Fruit fly (Drosophila melanogaster) whole organism, pupa: Measurements from ENCODE around the gene CG12539.

Source experiments
- CG10348 ChIP-seq: fragments of 200-800 bp; sonication (Bioruptor generic); IDR thresholded peaks from 2 replicates; pipeline ENCODE4 v1.3.6; 2022; ENCODE audit warnings: missing biosample characterization, missing genetic modification characterization
- CG12605 ChIP-seq: fragments of 200-800 bp; sonication (Bioruptor generic); IDR thresholded peaks from 2 replicates; pipeline ENCODE4 v1.3.6; 2022; ENCODE audit warnings: missing biosample characterization, missing genetic modification characterization
- CG13204 ChIP-seq: fragments of 200-800 bp; sonication (Bioruptor generic); optimal IDR thresholded peaks from 2 replicates; lab custom pipeline; 2018; ENCODE audit warnings: missing biosample characterization, mild to moderate bottlenecking, missing genetic modification characterization, moderate library complexity
- CG14655 ChIP-seq: fragments of 200-800 bp; sonication (Bioruptor generic); optimal IDR thresholded peaks from 3 replicates; lab custom pipeline; 2017; ENCODE audit warnings: mild to moderate bottlenecking, missing biosample characterization, missing genetic modification reagents, missing genetic modification characterization
- CG15710 ChIP-seq: fragments of 200-800 bp; sonication (Bioruptor generic); optimal IDR thresholded peaks from 2 replicates; lab custom pipeline; 2018; ENCODE audit warnings: missing biosample characterization, mild to moderate bottlenecking, missing genetic modification characterization, moderate library complexity
- CG17806 ChIP-seq: fragments of 200-800 bp; sonication (Bioruptor generic); optimal IDR thresholded peaks from 2 replicates; lab custom pipeline; 2018; ENCODE audit warnings: missing biosample characterization, mild to moderate bottlenecking, missing genetic modification characterization, moderate library complexity
- CG32121 ChIP-seq: fragments of 200-800 bp; sonication (Bioruptor generic); IDR thresholded peaks from 2 replicates; pipeline ENCODE4 v1.3.6; 2022; ENCODE audit warnings: missing biosample characterization, missing genetic modification characterization
- CG34367 ChIP-seq: fragments of 200-800 bp; sonication (Bioruptor generic); optimal IDR thresholded peaks from 2 replicates; lab custom pipeline; 2018; ENCODE audit warnings: missing biosample characterization, mild to moderate bottlenecking, missing genetic modification characterization
- CG4496 ChIP-seq: fragments of 200-800 bp; sonication (Bioruptor generic); IDR thresholded peaks from 3 replicates; pipeline ENCODE4 v1.3.6; 2022; ENCODE audit warnings: missing biosample characterization, missing genetic modification characterization
- CG8159 ChIP-seq: fragments of 200-800 bp; sonication (Bioruptor generic); optimal IDR thresholded peaks from 3 replicates; lab custom pipeline; 2018; ENCODE audit warnings: missing biosample characterization, mild to moderate bottlenecking, missing genetic modification characterization, moderate library complexity
- CG8301 ChIP-seq: fragments of 200-800 bp; sonication (Bioruptor generic); optimal IDR thresholded peaks from 2 replicates; lab custom pipeline; 2018; ENCODE audit warnings: missing biosample characterization, mild to moderate bottlenecking, missing genetic modification characterization
- CG9948 ChIP-seq: fragments of 200-800 bp; sonication (Bioruptor generic); optimal IDR thresholded peaks from 2 replicates; lab custom pipeline; 2018; ENCODE audit warnings: missing biosample characterization, mild to moderate bottlenecking, missing genetic modification characterization, moderate library complexity
- D1 ChIP-seq: fragments of 200-800 bp; sonication (Bioruptor generic); optimal IDR thresholded peaks from 2 replicates; lab custom pipeline; 2018; ENCODE audit warnings: missing biosample characterization, mild to moderate bottlenecking, missing genetic modification characterization, moderate library complexity
- EcR ChIP-seq: fragments of 200-800 bp; sonication (Bioruptor generic); optimal IDR thresholded peaks from 3 replicates; lab custom pipeline; 2019; ENCODE audit warnings: missing biosample characterization, missing genetic modification characterization, mild to moderate bottlenecking, moderate library complexity, missing genetic modification reagents
- Ets98B ChIP-seq: fragments of 200-800 bp; sonication (Bioruptor generic); IDR thresholded peaks from 2 replicates; pipeline ENCODE4 v1.3.6; 2022; ENCODE audit warnings: missing biosample characterization, missing genetic modification characterization
- Pif1A ChIP-seq: fragments of 200-800 bp; sonication (Bioruptor generic); optimal IDR thresholded peaks from 3 replicates; lab custom pipeline; 2016; ENCODE audit warnings: missing biosample characterization, missing genetic modification characterization
- Pif1B ChIP-seq: fragments of 200-800 bp; sonication (Bioruptor generic); optimal IDR thresholded peaks from 3 replicates; lab custom pipeline; 2016; ENCODE audit warnings: missing biosample characterization, missing genetic modification characterization
- Snoo ChIP-seq: fragments of 200-800 bp; sonication (Bioruptor generic); optimal IDR thresholded peaks from 3 replicates; lab custom pipeline; 2017; ENCODE audit warnings: missing biosample characterization, mild to moderate bottlenecking, missing genetic modification characterization, inconsistent platforms
- fd96Ca ChIP-seq: fragments of 200-800 bp; sonication (Bioruptor generic); IDR thresholded peaks from 3 replicates; pipeline ENCODE4 v1.3.6; 2022; ENCODE audit warnings: missing biosample characterization, missing genetic modification characterization
- gl ChIP-seq: fragments of 200-800 bp; sonication (Bioruptor generic); optimal IDR thresholded peaks from 2 replicates; lab custom pipeline; 2018; ENCODE audit warnings: missing biosample characterization, mild to moderate bottlenecking, missing genetic modification characterization
- rn ChIP-seq: fragments of 200-800 bp; sonication (Bioruptor generic); IDR thresholded peaks from 2 replicates; pipeline ENCODE4 v1.3.6; 2022; ENCODE audit warnings: missing biosample characterization, missing genetic modification characterization

CG12539 gene

DNA sequence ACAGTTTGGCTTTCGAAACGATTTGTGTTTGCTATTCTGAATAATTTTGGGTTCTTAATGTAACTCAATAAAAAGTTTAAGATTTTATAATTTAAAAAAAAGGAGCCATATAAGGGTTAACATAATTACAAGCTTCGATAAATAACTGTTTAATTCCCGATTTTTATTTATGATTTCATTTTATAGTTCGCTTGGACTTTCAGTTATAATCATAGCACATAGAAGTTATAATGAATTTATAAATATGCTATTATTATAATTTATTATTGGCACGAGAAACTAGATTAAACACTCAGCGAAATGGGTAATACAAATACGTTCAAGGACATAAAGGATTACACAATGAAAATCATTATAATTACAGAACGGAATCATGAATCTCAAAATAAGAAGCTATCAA, 8.1 kb downstream of the CG12539 start, which contains the start of gene CG14410:
TSS of gene CG14410 (plus strand) at position 301 of the 400 bp plus-strand sequence.
- TF ChIP-seq fd96Ca (GFP tag; lab: Robert Waterston, UW): no peak
- no peak for TF ChIP-seq CG4496 (GFP tag; lab: Robert Waterston, UW)
- no peak for TF ChIP-seq CG32121 (GFP tag; lab: Robert Waterston, UW)
- TF ChIP-seq Pif1A (GFP tag; lab: Kevin White, UChicago): no peak
- TF ChIP-seq CG15710: no peak
- TF ChIP-seq CG14655 (GFP tag; lab: Kevin White, UChicago): no peak
- TF ChIP-seq CG17806 (tag; lab: Kevin White, UChicago): no peak
- no peak for TF ChIP-seq EcR
- no peak for TF ChIP-seq CG34367 (tag; lab: Kevin White, UChicago)
- no peak for TF ChIP-seq CG10348 (GFP tag; lab: Robert Waterston, UW)
- TF ChIP-seq CG13204: no peak
- TF ChIP-seq CG9948 (tag; lab: Kevin White, UChicago): no peak
- no peak for TF ChIP-seq CG12605 (GFP tag; lab: Robert Waterston, UW)
- TF ChIP-seq D1 (tag; lab: Kevin White, UChicago): no peak
- no peak for TF ChIP-seq rn (GFP tag; lab: Robert Waterston, UW)
- TF ChIP-seq CG8159 (tag; lab: Kevin White, UChicago): no peak
- TF ChIP-seq Snoo (tag; lab: Kevin White, UChicago): no peak
- TF ChIP-seq gl: no peak
- no peak for TF ChIP-seq Pif1B (GFP tag; lab: Kevin White, UChicago)

DNA sequence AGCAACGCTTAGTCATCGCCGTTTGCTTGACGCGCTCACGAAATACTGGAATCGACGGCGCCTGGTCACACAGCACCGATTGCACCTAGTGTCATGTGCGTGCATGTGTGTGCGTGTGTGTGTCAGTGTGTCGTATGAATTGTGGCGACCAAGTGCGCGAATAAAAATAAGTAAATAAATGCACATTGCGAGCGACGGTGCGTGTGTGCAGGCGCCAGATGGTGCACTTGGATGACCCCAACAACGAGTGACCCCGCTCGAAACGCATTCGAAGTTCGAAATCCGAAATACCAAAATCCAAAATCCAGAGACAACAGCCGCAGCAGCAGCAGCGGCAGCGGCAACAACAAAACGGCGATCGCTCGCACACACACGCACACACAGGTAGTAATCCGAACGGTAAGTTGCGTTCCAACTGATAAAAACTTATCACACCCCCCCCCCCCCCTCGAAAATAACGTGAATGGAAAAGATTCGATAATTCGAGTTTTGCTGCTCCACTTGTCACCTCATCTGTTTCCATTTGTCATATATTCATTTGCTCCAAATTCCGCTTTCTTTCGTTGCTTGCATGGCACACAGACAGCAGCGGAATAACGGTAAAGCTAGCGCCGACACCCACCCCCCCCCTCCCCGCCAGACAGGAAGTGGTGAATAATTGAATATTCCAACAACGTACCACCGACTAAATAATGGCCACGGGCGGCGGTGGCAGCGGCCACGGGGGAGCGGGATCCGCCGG, 11.8 kb downstream of the CG12539 start, which contains the start of gene CG14411:
TSS of gene CG14411 (plus strand) at position 86 of the 742 bp plus-strand sequence.
- TF ChIP-seq CG13204 (peak; percentile 61), D1 (tag; lab: Kevin White, UChicago) (no peak), EcR (peak; percentile 28), CG8301 (tag; lab: Kevin White, UChicago) (no peak)
- TF ChIP-seq, all 21 proteins: peak for 2

DNA sequence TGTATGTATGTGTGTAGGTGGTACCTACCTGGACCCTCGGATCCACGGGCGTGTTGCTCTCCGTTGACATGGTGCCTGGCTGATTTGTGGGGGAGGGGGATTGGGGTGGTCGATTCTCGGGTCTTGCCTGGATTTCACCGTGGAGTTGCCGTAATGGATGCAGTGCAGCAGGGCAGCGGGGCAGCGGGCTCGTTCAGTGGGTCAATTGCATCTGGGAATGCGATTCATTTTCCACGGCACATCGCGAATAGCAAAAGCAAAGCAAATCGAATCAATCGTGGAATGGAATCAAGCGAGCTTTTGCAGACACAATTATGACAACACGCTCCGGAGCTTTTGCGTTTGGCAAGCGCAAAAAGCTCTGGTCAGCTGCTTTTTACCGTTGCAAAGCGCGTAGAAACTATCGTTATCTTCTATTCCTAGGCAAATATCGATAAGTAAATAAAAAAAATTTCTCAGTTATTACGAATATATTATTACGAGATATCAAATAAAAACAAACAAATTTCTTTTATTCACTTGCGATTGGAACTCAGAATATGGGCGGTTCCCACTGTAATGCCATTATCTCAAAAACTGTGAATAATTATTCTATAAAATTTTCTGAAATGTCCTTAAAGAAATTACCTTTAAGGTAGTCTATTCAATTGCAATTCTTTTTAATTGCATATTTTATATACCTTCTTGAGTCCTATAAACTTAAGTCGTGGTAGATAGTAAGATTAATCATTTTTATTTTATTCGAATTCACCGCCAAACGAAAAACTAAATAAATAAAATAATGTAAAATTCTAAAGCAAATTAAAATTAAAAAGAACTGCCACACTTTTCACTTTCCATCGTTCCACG, 12.6 kb downstream of the CG12539 start, which contains the start of gene CG14408:
TSS of gene CG14408 (minus strand) at position 321 of the 849 bp plus-strand sequence.
- TF ChIP-seq CG14655 (GFP tag; lab: Kevin White, UChicago): no peak
- no peak for TF ChIP-seq Pif1B (GFP tag; lab: Kevin White, UChicago)
- TF ChIP-seq CG32121 (GFP tag; lab: Robert Waterston, UW): no peak

DNA sequence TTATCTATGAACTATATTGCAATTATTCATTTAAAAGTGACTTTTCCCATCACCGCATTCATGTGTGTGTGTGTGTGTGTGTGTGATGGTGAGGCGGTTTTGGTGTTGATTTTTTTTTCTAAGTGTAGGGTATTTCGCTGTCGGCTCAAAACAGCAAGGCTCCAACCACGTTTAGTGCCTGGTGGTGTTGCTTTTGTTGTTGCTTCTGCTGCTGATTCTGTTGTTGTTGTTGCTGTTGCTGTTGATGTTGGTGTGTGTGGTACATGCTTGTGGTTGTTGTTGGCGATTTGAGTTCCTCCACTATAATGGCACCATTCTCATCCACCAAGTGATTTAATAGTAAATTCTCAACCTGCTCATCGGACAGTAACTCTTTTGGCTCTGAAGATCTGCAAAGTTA, 16.9 kb downstream of the CG12539 start:
- TF ChIP-seq gl (no peak), Snoo (tag; lab: Kevin White, UChicago) (no peak), CG10348 (GFP tag; lab: Robert Waterston, UW) (no peak)
- TF ChIP-seq, all 21 proteins: peak for 0

DNA sequence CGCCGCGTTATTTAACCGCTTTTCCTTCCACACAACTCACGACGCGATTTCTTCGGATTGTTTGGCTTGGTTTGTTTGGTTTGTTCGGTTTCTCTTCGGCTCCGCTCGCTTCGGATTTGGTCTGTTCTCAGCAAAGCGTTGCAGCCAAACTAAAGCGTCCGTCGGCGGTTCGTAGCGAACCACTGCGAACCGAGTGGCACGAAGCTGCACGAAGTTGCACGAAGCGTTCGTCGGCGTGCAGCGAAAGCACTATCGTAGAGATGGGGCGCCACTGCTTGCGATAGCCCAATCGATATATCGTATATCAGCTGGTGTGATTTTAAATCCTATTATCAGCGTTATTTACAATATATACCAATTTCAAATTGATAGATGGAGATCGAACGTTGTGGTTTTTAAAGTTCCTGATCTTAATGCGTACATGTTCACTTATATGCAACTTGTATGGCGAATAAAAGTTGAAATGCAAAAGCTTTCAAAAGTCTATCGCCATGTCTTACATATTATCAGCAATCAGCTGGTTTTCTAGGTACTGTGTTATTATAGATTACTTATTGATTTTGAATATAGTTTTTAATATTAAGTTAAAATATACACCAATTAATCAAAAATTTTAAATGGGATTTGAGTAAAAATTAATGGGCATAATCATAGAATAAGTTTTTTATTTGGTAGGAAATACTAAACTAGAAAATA, 18.5 kb downstream of the CG12539 start, which contains the start of gene rut:
TSS of gene rut (minus strand) at position 152 of the 696 bp plus-strand sequence.
- TF ChIP-seq CG12605 (GFP tag; lab: Robert Waterston, UW): peak; percentile 31; the same call in 1 of the 2 replicates
- TF ChIP-seq rn (GFP tag; lab: Robert Waterston, UW): no peak
- peak; percentile 57; the same call in 2 of the 3 replicates for TF ChIP-seq CG4496 (GFP tag; lab: Robert Waterston, UW)
- no peak for TF ChIP-seq fd96Ca (GFP tag; lab: Robert Waterston, UW)
- no peak for TF ChIP-seq CG10348 (GFP tag; lab: Robert Waterston, UW)
- no peak for TF ChIP-seq CG34367 (tag; lab: Kevin White, UChicago)
- TF ChIP-seq EcR: no peak
- TF ChIP-seq Pif1B (GFP tag; lab: Kevin White, UChicago): peak; percentile 8
- TF ChIP-seq CG17806 (tag; lab: Kevin White, UChicago): no peak
- TF ChIP-seq CG8159 (tag; lab: Kevin White, UChicago): no peak
- peak; percentile 63 for TF ChIP-seq Ets98B (GFP tag; lab: Robert Waterston, UW)
- TF ChIP-seq gl: no peak
- TF ChIP-seq CG13204: no peak
- TF ChIP-seq CG14655 (GFP tag; lab: Kevin White, UChicago): no peak
- TF ChIP-seq CG9948 (tag; lab: Kevin White, UChicago): no peak
- no peak for TF ChIP-seq CG15710
- 0 out of 2 replicates have a peak, but pooled peaks have one; percentile 14 for TF ChIP-seq CG32121 (GFP tag; lab: Robert Waterston, UW)
- no peak for TF ChIP-seq CG8301 (tag; lab: Kevin White, UChicago)
- no peak for TF ChIP-seq Pif1A (GFP tag; lab: Kevin White, UChicago)
- TF ChIP-seq D1 (tag; lab: Kevin White, UChicago): no peak
- TF ChIP-seq Snoo (tag; lab: Kevin White, UChicago): no peak
